Worm (Caenorhabditis elegans) whole organism, L1 larva: ENCODE results near the gene ced-7.
A peak's percentile ranks its signal among the peaks of the same experiment; 100 is the strongest.

ENCODE experiments used
- aha-1 ChIP-seq: fragments of 150-350 bp; optimal IDR thresholded peaks from 2 replicates; lab custom pipeline; 2014; ENCODE audit warnings: missing biosample characterization, missing genetic modification characterization
- aly-2 ChIP-seq: fragments of 150-350 bp; optimal IDR thresholded peaks from 2 replicates; lab custom pipeline; 2014; ENCODE audit warnings: missing biosample characterization, missing genetic modification characterization
- ama-1 ChIP-seq: fragments of 150-350 bp; optimal IDR thresholded peaks from 2 replicates; lab custom pipeline; 2014
- ceh-88 ChIP-seq: fragments of 200-800 bp; sonication (Bioruptor generic); IDR thresholded peaks from 2 replicates; pipeline ENCODE4 v1.3.6; 2022; ENCODE audit warnings: missing genetic modification characterization, missing compliant biosample characterization
- efl-1 ChIP-seq, 4 experiments: fragments of 150-350 bp; optimal IDR thresholded peaks in 3 of 4; peaks in 1 of 4; 1 replicate in 1 of 4; 2 replicates in 3 of 4; lab custom pipeline; 2014; ENCODE audit warnings: missing biosample characterization in 2 of 4, missing genetic modification characterization in 2 of 4, missing genetic modification reagents in 2 of 4
- elt-3 ChIP-seq, 6 experiments: fragments of 150-350 bp in 1 of 6; sonication (generic microtip); optimal IDR thresholded peaks; 2 replicates each; lab custom pipeline; 2017 to 2018; ENCODE audit warnings: missing biosample characterization in 6 of 6, missing genetic modification characterization in 6 of 6, inconsistent platforms in 1 of 6
- fkh-10 ChIP-seq: sonication (generic microtip); optimal IDR thresholded peaks from 2 replicates; lab custom pipeline; 2017; ENCODE audit warnings: missing biosample characterization, missing genetic modification reagents, missing genetic modification characterization
- fkh-8 ChIP-seq: sonication (generic microtip); optimal IDR thresholded peaks from 2 replicates; lab custom pipeline; 2016; ENCODE audit warnings: mild to moderate bottlenecking, missing genetic modification characterization, missing compliant biosample characterization
- hlh-4 ChIP-seq: sonication (generic microtip); optimal IDR thresholded peaks from 2 replicates; lab custom pipeline; 2016; ENCODE audit warnings: mild to moderate bottlenecking, missing genetic modification characterization, missing compliant biosample characterization
- hpl-2 ChIP-seq: fragments of 150-350 bp; optimal IDR thresholded peaks from 2 replicates; lab custom pipeline; 2014; ENCODE audit warnings: missing biosample characterization, missing genetic modification reagents, missing genetic modification characterization
- jun-1 ChIP-seq: fragments of 150-350 bp; optimal IDR thresholded peaks from 2 replicates; lab custom pipeline; 2014; ENCODE audit warnings: missing biosample characterization, missing genetic modification reagents, missing genetic modification characterization
- lin-14 ChIP-seq: fragments of 200-800 bp; sonication (Bioruptor generic); optimal IDR thresholded peaks from 2 replicates; lab custom pipeline; 2018; ENCODE audit warnings: mild to moderate bottlenecking, missing genetic modification characterization, moderate library complexity, missing compliant biosample characterization
- lin-15B ChIP-seq: fragments of 150-350 bp; sonication (generic microtip); optimal IDR thresholded peaks from 3 replicates; lab custom pipeline; 2014; ENCODE audit warnings: missing biosample characterization, missing genetic modification characterization
- lin-35 ChIP-seq, 2 experiments: fragments of 150-350 bp; optimal IDR thresholded peaks; 2 replicates each; lab custom pipeline; 2014; ENCODE audit warnings: missing biosample characterization in 2 of 2, missing genetic modification characterization in 2 of 2, missing genetic modification reagents in 2 of 2
- lin-39 ChIP-seq: fragments of 150-350 bp; optimal IDR thresholded peaks from 2 replicates; lab custom pipeline; 2014; ENCODE audit warnings: missing biosample characterization, missing genetic modification reagents, missing genetic modification characterization
- mdl-1 ChIP-seq, 2 experiments: fragments of 150-350 bp; optimal IDR thresholded peaks; 2 replicates each; lab custom pipeline; 2014 to 2017; ENCODE audit warnings: missing biosample characterization in 2 of 2, missing genetic modification characterization in 2 of 2, inconsistent platforms in 1 of 2
- nhr-11 ChIP-seq: fragments of 150-350 bp; optimal IDR thresholded peaks from 2 replicates; lab custom pipeline; 2014; ENCODE audit warnings: missing biosample characterization, missing genetic modification characterization
- nhr-12 ChIP-seq: sonication (generic microtip); optimal IDR thresholded peaks from 2 replicates; lab custom pipeline; 2017; ENCODE audit warnings: missing biosample characterization, missing genetic modification characterization
- nhr-19 ChIP-seq: fragments of 200-800 bp; sonication (Bioruptor generic); conservative IDR thresholded peaks from 2 replicates; pipeline ENCODE4 v1.3.6; 2022; ENCODE audit warnings: missing genetic modification characterization, missing compliant biosample characterization
- nhr-20 ChIP-seq: sonication (generic microtip); optimal IDR thresholded peaks from 2 replicates; lab custom pipeline; 2016; ENCODE audit warnings: mild to moderate bottlenecking, missing genetic modification characterization, missing compliant biosample characterization
- nhr-237 ChIP-seq: fragments of 150-350 bp; optimal IDR thresholded peaks from 2 replicates; lab custom pipeline; 2014; ENCODE audit warnings: missing biosample characterization, missing genetic modification characterization
- nhr-28 ChIP-seq: fragments of 150-350 bp; optimal IDR thresholded peaks from 2 replicates; lab custom pipeline; 2014; ENCODE audit warnings: missing biosample characterization, missing genetic modification characterization
- nhr-71 ChIP-seq: sonication (generic microtip); optimal IDR thresholded peaks from 2 replicates; lab custom pipeline; 2016; ENCODE audit warnings: mild to moderate bottlenecking, missing genetic modification characterization, moderate library complexity, missing compliant biosample characterization
- nhr-77 ChIP-seq: fragments of 150-350 bp; optimal IDR thresholded peaks from 2 replicates; lab custom pipeline; 2014; ENCODE audit warnings: missing biosample characterization, missing genetic modification characterization
- nhr-84 ChIP-seq: sonication (generic microtip); optimal IDR thresholded peaks from 2 replicates; lab custom pipeline; 2017; ENCODE audit warnings: missing biosample characterization, missing genetic modification characterization
- nhr-85 ChIP-seq: sonication (generic microtip); peaks from one replicate; lab custom pipeline; 2016; ENCODE audit warnings: missing genetic modification characterization, inconsistent platforms, missing compliant biosample characterization
- nhr-90 ChIP-seq: sonication (generic microtip); optimal IDR thresholded peaks from 2 replicates; lab custom pipeline; 2016; ENCODE audit warnings: mild to moderate bottlenecking, missing genetic modification characterization, missing compliant biosample characterization; ENCODE audit not compliant: poor library complexity
- rnt-1 ChIP-seq: sonication (generic microtip); optimal IDR thresholded peaks from 2 replicates; lab custom pipeline; 2016; ENCODE audit warnings: mild to moderate bottlenecking, missing genetic modification characterization, moderate library complexity, missing compliant biosample characterization
- skn-1 ChIP-seq: fragments of 150-350 bp; optimal IDR thresholded peaks from 2 replicates; lab custom pipeline; 2014; ENCODE audit warnings: missing biosample characterization, missing genetic modification characterization
- snpc-4 ChIP-seq: fragments of 150-350 bp; optimal IDR thresholded peaks from 2 replicates; lab custom pipeline; 2014; ENCODE audit warnings: missing biosample characterization, missing genetic modification characterization
- snu-23 ChIP-seq: sonication (generic microtip); optimal IDR thresholded peaks from 2 replicates; lab custom pipeline; 2016; ENCODE audit warnings: missing genetic modification characterization, missing compliant biosample characterization
- sup-37 ChIP-seq: fragments of 200-800 bp; sonication (Bioruptor generic); optimal IDR thresholded peaks from 2 replicates; lab custom pipeline; 2018; ENCODE audit warnings: mild to moderate bottlenecking, missing genetic modification characterization, missing compliant biosample characterization
- swsn-7 ChIP-seq: sonication (generic microtip); optimal IDR thresholded peaks from 2 replicates; lab custom pipeline; 2016; ENCODE audit warnings: missing genetic modification characterization, missing compliant biosample characterization
- tlp-1 ChIP-seq: fragments of 150-350 bp; optimal IDR thresholded peaks from 2 replicates; lab custom pipeline; 2014; ENCODE audit warnings: missing biosample characterization, missing genetic modification characterization
- unc-86 ChIP-seq: sonication (generic microtip); optimal IDR thresholded peaks from 2 replicates; lab custom pipeline; 2016; ENCODE audit warnings: missing genetic modification characterization, missing compliant biosample characterization
- unc-98 ChIP-seq: fragments of 200-800 bp; sonication (Bioruptor generic); IDR thresholded peaks from 2 replicates; pipeline ENCODE4 v1.3.6; 2022; ENCODE audit warnings: missing genetic modification characterization, missing compliant biosample characterization
- zip-4 ChIP-seq: fragments of 200-800 bp; sonication (Bioruptor generic); optimal IDR thresholded peaks from 2 replicates; lab custom pipeline; 2018; ENCODE audit warnings: mild to moderate bottlenecking, missing genetic modification characterization, moderate library complexity, missing compliant biosample characterization
- ztf-11 ChIP-seq, 2 experiments: sonication (generic microtip); optimal IDR thresholded peaks; 2 replicates each; lab custom pipeline; 2016 to 2017; ENCODE audit warnings: missing genetic modification characterization in 2 of 2, missing biosample characterization in 1 of 2, missing compliant biosample characterization in 1 of 2

ced-7 gene

DNA sequence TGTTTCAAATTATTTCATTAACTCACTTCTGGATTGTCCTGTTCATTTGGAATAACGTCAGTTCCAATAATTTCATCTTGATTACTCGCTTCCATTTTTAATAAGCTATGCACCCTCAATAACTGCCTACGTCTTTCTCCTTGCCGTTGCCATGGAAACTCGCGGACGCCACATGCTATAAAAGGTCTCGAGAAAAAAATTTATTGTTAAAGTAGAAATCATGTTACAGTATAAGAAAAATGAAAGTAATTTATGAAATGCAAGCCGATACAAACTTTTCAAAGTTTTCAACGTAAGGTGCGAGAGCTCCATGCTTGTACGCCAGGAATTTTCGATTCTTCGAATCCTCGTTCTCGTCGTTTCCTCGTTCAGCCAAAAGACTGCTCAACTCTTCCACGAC lies 32.2 kb upstream of the ced-7 start, which contains the start of gene bbs-4:
bbs-4 (minus strand) TSS at position 101 of the 400 bp plus-strand sequence.
- TF ChIP-seq fkh-8 (tag; lab: Kevin White, UChicago) (peak; percentile 54), nhr-28 (tag; lab: Kevin White, UChicago) (no peak), nhr-19 (GFP tag; lab: Robert Waterston, UW) (no peak)

DNA sequence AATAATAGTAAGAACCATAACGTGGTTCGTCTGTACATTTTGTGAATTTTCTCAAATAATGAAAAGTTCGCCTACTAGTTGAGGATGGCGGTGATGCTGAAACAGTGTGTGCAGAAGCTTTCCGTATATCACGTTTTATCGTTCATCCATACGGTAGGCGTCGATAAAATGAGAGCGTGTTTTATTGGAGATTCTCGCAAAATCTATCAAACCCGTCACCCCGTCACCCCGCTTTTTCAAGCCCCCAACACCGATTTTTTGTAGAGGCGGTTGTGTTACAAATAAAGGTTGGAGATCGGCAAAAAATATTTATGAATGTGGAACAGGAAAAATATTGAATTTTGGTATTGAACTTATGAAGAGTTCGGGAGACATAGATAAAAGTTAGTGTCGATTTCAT lies 28.8 kb upstream of the ced-7 start, which contains the start of gene clec-161:
clec-161 (minus strand) TSS at position 101 of the 400 bp plus-strand sequence.
- TF ChIP-seq nhr-12 (tag; lab: Kevin White, UChicago) = no peak
- no peak for TF ChIP-seq ama-1 (lab: Kevin White, UChicago)
- no peak for TF ChIP-seq nhr-85 (tag; lab: Kevin White, UChicago)
- no peak for TF ChIP-seq lin-15B (tag; lab: Kevin White, UChicago)
- no peak for TF ChIP-seq nhr-20 (tag; lab: Kevin White, UChicago)
- TF ChIP-seq zip-4 (GFP tag; lab: Kevin White, UChicago) = no peak
- TF ChIP-seq unc-86 = no peak
- no peak for TF ChIP-seq nhr-28 (tag; lab: Kevin White, UChicago)
- no peak for TF ChIP-seq lin-14
- TF ChIP-seq aly-2 (tag; lab: Kevin White, UChicago) = no peak
- no peak for TF ChIP-seq rnt-1 (tag; lab: Kevin White, UChicago)
- no peak for TF ChIP-seq skn-1 (tag; lab: Kevin White, UChicago)
- TF ChIP-seq tlp-1 (tag; lab: Kevin White, UChicago) = no peak
- no peak for TF ChIP-seq nhr-19 (GFP tag; lab: Robert Waterston, UW)
- no peak for TF ChIP-seq nhr-71 (tag; lab: Kevin White, UChicago)
- no peak for TF ChIP-seq nhr-77 (tag; lab: Kevin White, UChicago)
- TF ChIP-seq snu-23 (GFP tag; lab: Kevin White, UChicago) = no peak

DNA sequence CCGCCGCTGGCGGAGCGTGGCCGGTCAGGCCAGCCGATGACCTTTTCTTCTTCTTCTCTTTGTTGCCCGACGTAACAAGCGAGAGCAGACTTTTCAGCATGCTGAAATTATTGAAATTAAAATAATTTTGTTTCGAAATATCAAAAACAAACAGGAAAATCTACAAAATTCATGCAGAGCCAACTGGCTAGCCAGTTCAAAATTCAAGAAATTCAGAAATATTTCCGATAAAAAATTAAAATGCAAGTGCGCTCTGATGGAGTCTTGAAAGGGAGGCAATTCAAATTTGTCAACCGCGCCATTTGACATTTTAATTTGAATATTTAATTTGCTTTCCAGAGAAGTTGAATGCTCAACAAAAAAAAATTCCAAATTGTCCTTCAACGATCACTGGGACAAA lies 20.8 kb upstream of the ced-7 start, which contains the start of gene F58A4.2:
F58A4.2 (minus strand) TSS at position 101 of the 400 bp plus-strand sequence.
- no peak for TF ChIP-seq unc-98 (GFP tag; lab: Robert Waterston, UW)
- no peak for TF ChIP-seq zip-4 (GFP tag; lab: Kevin White, UChicago)
- no peak for TF ChIP-seq nhr-237
- TF ChIP-seq efl-1 (optimal IDR thresholded peaks at IDR 0.05; lab: Kevin White, UChicago) = peak in 1 of 2 experiments; percentile 79
- peak in 1 of 2 experiments; percentile 19 for TF ChIP-seq efl-1 (GFP tag; optimal IDR thresholded peaks at IDR 0.05 in 1 of 2; lab: Kevin White, UChicago)

DNA sequence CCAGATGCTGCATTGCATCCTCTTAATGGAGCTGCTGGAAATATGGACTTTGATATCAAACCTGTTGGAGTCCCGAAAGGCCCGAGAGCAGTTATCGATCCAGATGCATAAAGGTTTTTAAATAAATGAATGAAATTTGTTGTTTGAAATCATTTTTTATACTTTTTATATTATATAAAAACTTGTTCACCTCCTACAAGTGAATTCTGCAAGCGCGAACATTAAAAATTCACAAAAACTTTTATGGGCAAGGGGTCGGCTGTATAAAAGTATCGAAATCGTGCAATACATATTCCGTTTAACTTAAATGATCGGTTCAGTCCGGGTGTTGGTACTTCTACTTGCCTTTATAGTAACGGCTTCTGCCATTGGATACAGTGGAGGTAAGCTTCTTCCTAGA lies 18.3 kb upstream of the ced-7 start, which contains the start of gene F58A4.1:
F58A4.1 (plus strand) TSS at position 301 of the 400 bp plus-strand sequence.
- TF ChIP-seq rnt-1 (tag; lab: Kevin White, UChicago) (no peak), nhr-90 (tag; lab: Kevin White, UChicago) (no peak), nhr-11 (no peak), nhr-237 (no peak), skn-1 (tag; lab: Kevin White, UChicago) (no peak)
- TF ChIP-seq, all 84 proteins: peak for 0

DNA sequence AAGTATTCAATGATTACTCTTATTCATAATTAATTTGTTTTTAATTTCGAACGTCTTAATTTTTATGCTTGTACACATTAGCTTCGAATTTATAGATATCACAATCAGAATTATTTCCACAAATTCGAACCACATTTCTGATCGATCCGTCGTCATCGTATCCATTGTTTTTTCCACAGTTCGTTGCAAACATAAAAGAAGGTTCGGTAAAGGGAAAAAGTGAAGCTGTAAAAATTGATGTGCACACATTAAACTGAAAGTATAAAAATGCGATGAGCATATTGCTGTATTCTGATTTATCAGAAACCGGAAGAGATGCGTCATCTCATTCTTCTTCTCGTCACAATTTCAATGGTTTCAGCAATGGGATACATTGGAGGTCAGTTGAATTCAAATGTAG lies 17.2 kb upstream of the ced-7 start, which contains the start of gene C48B4.12:
C48B4.12 (plus strand) TSS at position 301 of the 400 bp plus-strand sequence.
- TF ChIP-seq lin-35 (GFP tag; optimal IDR thresholded peaks at IDR 0.05; lab: Kevin White, UChicago) = no peak
- TF ChIP-seq ztf-11 (tag; optimal IDR thresholded peaks at IDR 0.05; lab: Kevin White, UChicago) = no peak

DNA sequence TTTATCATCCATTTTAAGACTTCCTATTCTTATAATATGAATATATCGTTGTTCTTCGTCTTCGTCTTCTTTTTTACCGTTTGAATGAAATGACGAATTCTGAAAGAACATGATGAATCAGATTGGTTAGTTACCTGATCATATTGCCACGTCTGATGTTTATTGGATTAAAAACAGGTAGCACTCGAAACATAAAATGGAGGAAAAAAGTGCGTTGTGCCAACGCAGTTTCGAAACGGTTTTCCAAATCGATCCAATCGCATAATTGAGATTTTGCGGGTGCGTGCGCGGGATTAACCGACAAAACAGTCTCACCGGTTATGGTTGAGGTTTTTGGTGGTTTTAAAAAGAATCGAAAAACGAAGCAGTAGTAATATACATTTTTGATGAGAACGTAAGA lies 15.7 kb upstream of the ced-7 start, which contains the start of gene rom-2:
rom-2 (minus strand) TSS at position 101 of the 400 bp plus-strand sequence.
- TF ChIP-seq sup-37 (GFP tag; lab: Kevin White, UChicago) (no peak), hlh-4 (no peak), nhr-12 (tag; lab: Kevin White, UChicago) (no peak), tlp-1 (tag; lab: Kevin White, UChicago) (no peak), aly-2 (tag; lab: Kevin White, UChicago) (no peak), nhr-84 (tag; lab: Kevin White, UChicago) (no peak), jun-1 (tag; lab: Kevin White, UChicago) (no peak), snpc-4 (no peak), aha-1 (tag; lab: Kevin White, UChicago) (no peak), lin-15B (tag; lab: Kevin White, UChicago) (no peak), mdl-1 (tag; optimal IDR thresholded peaks at IDR 0.05; lab: Kevin White, UChicago) (no peak), ceh-88 (GFP tag; lab: Robert Waterston, UW) (no peak), elt-3 (tag; optimal IDR thresholded peaks at IDR 0.05; lab: Kevin White, UChicago) (no peak), hpl-2 (GFP tag; lab: Kevin White, UChicago) (no peak), swsn-7 (tag; lab: Kevin White, UChicago) (no peak), ztf-11 (tag; optimal IDR thresholded peaks at IDR 0.05; lab: Kevin White, UChicago) (no peak), fkh-8 (tag; lab: Kevin White, UChicago) (no peak), lin-39 (no peak), fkh-10 (GFP tag; lab: Kevin White, UChicago) (no peak)
